Worm (Caenorhabditis elegans): ENCODE measurements around the gene C34C12.2.

C34C12.2 gene

DNA sequence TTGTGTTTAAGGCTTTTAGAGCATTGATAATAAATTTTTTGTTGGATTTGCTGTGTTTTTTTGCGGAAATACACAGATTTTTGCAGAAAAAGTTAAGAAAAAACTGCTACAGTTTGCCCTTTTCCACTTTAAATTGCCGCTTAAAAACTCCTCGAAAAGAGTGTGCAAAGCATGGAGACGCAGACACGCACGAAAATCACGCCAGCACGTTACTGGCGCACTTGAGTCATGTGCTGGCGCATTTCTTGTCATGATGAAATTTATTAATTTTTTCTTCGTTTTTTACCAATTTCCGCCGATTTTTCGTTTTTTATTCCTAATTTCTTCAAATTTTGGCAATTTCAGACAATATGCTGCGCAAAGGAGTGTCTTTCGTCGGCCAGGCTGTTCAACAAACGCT, 6.5 kb downstream of the C34C12.2 start, which contains the start of gene C34C12.8 (continued):
- TF ChIP-seq snpc-3.4 (tag; optimal IDR thresholded peaks at IDR 0.05) (peak; percentile 92), efl-1 (GFP tag; optimal IDR thresholded peaks at IDR 0.05) (peak; percentile 83), xnd-1 (tag; optimal IDR thresholded peaks at IDR 0.05) (peak; percentile 84), unc-130 (GFP tag; optimal IDR thresholded peaks at IDR 0.05) (peak; percentile 65), egl-44 (GFP tag; IDR thresholded peaks at IDR 0.05) (peak; percentile 50; the same call in 1 of the 2 replicates), unc-62 (GFP tag; optimal IDR thresholded peaks at IDR 0.05) (peak; percentile 30), attf-3 (GFP tag; conservative IDR thresholded peaks at IDR 0.05) (peak; percentile 45; the same call in 1 of the 2 replicates), mxl-1 (tag; optimal IDR thresholded peaks at IDR 0.05) (no peak), let-526 (GFP tag; IDR thresholded peaks at IDR 0.05) (peak; percentile 75), aptf-3 (GFP tag; IDR thresholded peaks at IDR 0.05) (no peak), hrde-1 (tag; optimal IDR thresholded peaks at IDR 0.05; ENCODE audit: borderline replicate concordance) (peak; percentile 69), hsf-1 (GFP tag; IDR thresholded peaks at IDR 0.05) (peak; percentile 85), B0019.2 (GFP tag; conservative IDR thresholded peaks at IDR 0.05) (peak; percentile 88), ceh-79 (tag; optimal IDR thresholded peaks at IDR 0.05) (peak; percentile 8), lin-35 (GFP tag; optimal IDR thresholded peaks at IDR 0.05) (peak in 2 of 3 experiments; percentile 91 to 95), F55B11.4 (tag; optimal IDR thresholded peaks at IDR 0.05; ENCODE audit: borderline replicate concordance, insufficient read depth) (no peak), F57A8.1 (GFP tag; optimal IDR thresholded peaks at IDR 0.05) (no peak), F49E8.2 (tag; optimal IDR thresholded peaks at IDR 0.05; ENCODE audit: insufficient read depth) (peak; percentile 89), F33H1.4 (GFP tag; IDR thresholded peaks at IDR 0.05) (peak; percentile 89), attf-5 (GFP tag; optimal IDR thresholded peaks at IDR 0.05) (peak; percentile 90), nhr-80 (tag; optimal IDR thresholded peaks at IDR 0.05) (peak; percentile 47), tlf-1 (GFP tag; optimal IDR thresholded peaks at IDR 0.05) (peak; percentile 95), ztf-25 (GFP tag; IDR thresholded peaks at IDR 0.05) (no peak), zim-3 (tag; optimal IDR thresholded peaks at IDR 0.05) (no peak), somi-1 (GFP tag; optimal IDR thresholded peaks at IDR 0.05) (peak; percentile 75), mel-28 (tag; optimal IDR thresholded peaks at IDR 0.05; ENCODE audit: borderline replicate concordance) (no peak), ceh-100 (GFP tag; IDR thresholded peaks at IDR 0.05) (peak; percentile 90), sdz-38 (tag; optimal IDR thresholded peaks at IDR 0.05) (no peak), die-1 (tag; optimal IDR thresholded peaks at IDR 0.05) (no peak), lin-26 (GFP tag; IDR thresholded peaks at IDR 0.05) (no peak)

- TF ChIP-seq hmg-1.2 (GFP tag; IDR thresholded peaks at IDR 0.05) (no peak), attf-3 (GFP tag; conservative IDR thresholded peaks at IDR 0.05) (no peak), Y56A3A.18 (GFP tag; IDR thresholded peaks at IDR 0.05) (no peak), let-607 (tag; optimal IDR thresholded peaks at IDR 0.05) (no peak), lin-54 (GFP tag; optimal IDR thresholded peaks at IDR 0.05) (no peak), F10E7.11 (tag; optimal IDR thresholded peaks at IDR 0.05) (no peak), aptf-3 (GFP tag; IDR thresholded peaks at IDR 0.05) (no peak), ztf-28 (GFP tag; IDR thresholded peaks at IDR 0.05) (no peak), unc-62 (GFP tag; optimal IDR thresholded peaks at IDR 0.05) (no peak), unc-130 (GFP tag; optimal IDR thresholded peaks at IDR 0.05) (no peak), hmg-20 (GFP tag; IDR thresholded peaks at IDR 0.05) (no peak), nhr-27 (tag; optimal IDR thresholded peaks at IDR 0.05) (no peak), nfya-2 (GFP tag; IDR thresholded peaks at IDR 0.05) (no peak), hsf-1 (GFP tag; IDR thresholded peaks at IDR 0.05) (no peak), madf-8 (GFP tag; conservative IDR thresholded peaks at IDR 0.05) (no peak)
Observed at ce11 chrIII:3461403-3461802, 7.8 kb downstream of the C34C12.2 start, which contains the start of gene pph-6. TSS of gene pph-6 (plus strand) at chrIII:3461703.

All from whole organism, young adult.